Worm (Caenorhabditis elegans): ENCODE data around the gene bath-29.

DNA sequence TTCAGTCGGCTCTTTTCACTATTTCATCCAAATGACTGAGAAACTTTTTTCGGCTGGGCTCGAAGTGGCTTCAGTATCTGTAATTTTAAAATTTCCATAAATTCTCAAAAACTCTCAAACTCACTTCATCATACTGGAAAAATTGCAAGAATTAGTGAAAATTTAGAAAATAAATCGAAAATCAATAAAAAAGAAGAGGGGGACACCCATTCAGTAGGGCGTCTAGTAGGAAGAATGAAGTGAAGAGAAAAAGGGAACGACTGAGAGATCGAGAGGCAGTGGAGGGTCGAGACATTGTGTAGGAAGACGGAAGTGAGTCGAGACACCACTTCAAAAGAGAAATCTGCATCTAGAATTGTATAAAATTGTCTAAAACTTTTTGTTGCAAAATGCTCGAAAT is 25.5 kb downstream of the bath-29 start:
- TF ChIP-seq klf-2 (GFP tag; conservative IDR thresholded peaks at IDR 0.05) (no peak), tab-1 (GFP tag; IDR thresholded peaks at IDR 0.05) (no peak), flt-1 (GFP tag; IDR thresholded peaks at IDR 0.05) (no peak), ztf-23 (GFP tag; IDR thresholded peaks at IDR 0.05) (no peak), ref-1 (GFP tag; conservative IDR thresholded peaks at IDR 0.05) (no peak), T22C8.4 (GFP tag; IDR thresholded peaks at IDR 0.05) (no peak), med-1 (GFP tag; optimal IDR thresholded peaks at IDR 0.05; ENCODE audit: insufficient read depth) (no peak), ztf-29 (GFP tag; IDR thresholded peaks at IDR 0.05) (no peak)
